Worm (Caenorhabditis elegans) whole organism, early embryonic: ENCODE results near the gene C43D7.8.

Source experiments
- B0310.2 ChIP-seq: sonication (generic microtip); optimal IDR thresholded peaks from 2 replicates; lab custom pipeline; 2016; ENCODE audit warnings: mild to moderate bottlenecking, missing genetic modification characterization, missing compliant biosample characterization
- ama-1 ChIP-seq: fragments of 150-350 bp; optimal IDR thresholded peaks from 2 replicates; lab custom pipeline; 2014
- ceh-13 ChIP-seq: fragments of 200-800 bp; sonication (Bioruptor generic); optimal IDR thresholded peaks from 2 replicates; lab custom pipeline; 2018; ENCODE audit warnings: mild to moderate bottlenecking, missing genetic modification characterization, missing compliant biosample characterization
- flt-1 ChIP-seq: fragments of 200-800 bp; sonication (Bioruptor generic); IDR thresholded peaks from 2 replicates; pipeline ENCODE4 v1.3.6; 2022; ENCODE audit warnings: missing genetic modification characterization, missing compliant biosample characterization
- hnd-1 ChIP-seq: sonication (generic microtip); optimal IDR thresholded peaks from 2 replicates; lab custom pipeline; 2016; ENCODE audit warnings: missing genetic modification characterization, missing compliant biosample characterization

ce11 chrV:19309591-19309990 lies 1.7 kb downstream of the C43D7.8 start, which contains the start of gene F55C9.11:
- TF ChIP-seq ama-1 (no peak), B0310.2 (tag; lab: Kevin White, UChicago) (no peak), ceh-13 (GFP tag; lab: Kevin White, UChicago) (no peak), hnd-1 (no peak), flt-1 (GFP tag; lab: Robert Waterston, UW) (no peak)
